Worm (Caenorhabditis elegans) whole organism, L4 larva: ENCODE data around the gene K10F12.7.

Experiments used
- F44E2.7 ChIP-seq: fragments of 200-800 bp; sonication (Bioruptor generic); IDR thresholded peaks from 2 replicates; pipeline ENCODE4 v2.1.2; 2022; ENCODE audit warnings: missing genetic modification characterization, missing compliant biosample characterization
- T26A8.4 ChIP-seq: fragments of 200-800 bp; sonication (Bioruptor generic); IDR thresholded peaks from 2 replicates; pipeline ENCODE4 v1.3.6; 2022; ENCODE audit warnings: missing genetic modification characterization, missing compliant biosample characterization
- aha-1 ChIP-seq: fragments of 150-350 bp; peaks from one replicate; lab custom pipeline; 2014; ENCODE audit warnings: missing biosample characterization, missing genetic modification characterization
- aly-2 ChIP-seq: sonication (generic microtip); optimal IDR thresholded peaks from 2 replicates; lab custom pipeline; 2018; ENCODE audit warnings: missing biosample characterization, missing genetic modification characterization
- ceh-82 ChIP-seq: sonication (generic microtip); optimal IDR thresholded peaks from 2 replicates; lab custom pipeline; 2017; ENCODE audit warnings: missing biosample characterization, missing genetic modification characterization
- daf-16 ChIP-seq, 3 experiments: sonication (generic microtip); optimal IDR thresholded peaks; 2 replicates each; lab custom pipeline; 2016 to 2017; ENCODE audit warnings: missing genetic modification characterization in 3 of 3, missing genetic modification reagents in 3 of 3, mild to moderate bottlenecking in 2 of 3, missing compliant biosample characterization in 2 of 3, missing biosample characterization in 1 of 3, moderate library complexity in 1 of 3
- hlh-11 ChIP-seq: fragments of 200-800 bp; sonication (Bioruptor generic); optimal IDR thresholded peaks from 2 replicates; lab custom pipeline; 2018; ENCODE audit warnings: mild to moderate bottlenecking, missing genetic modification characterization, missing compliant biosample characterization
- lin-38 ChIP-seq: fragments of 200-800 bp; sonication (Bioruptor generic); IDR thresholded peaks from 2 replicates; pipeline ENCODE4 v1.3.6; 2022; ENCODE audit warnings: missing genetic modification reagents, missing genetic modification characterization, missing compliant biosample characterization
- lir-3 ChIP-seq: sonication (generic microtip); optimal IDR thresholded peaks from 2 replicates; lab custom pipeline; 2016; ENCODE audit warnings: mild to moderate bottlenecking, missing genetic modification characterization, missing compliant biosample characterization
- madf-9 ChIP-seq: fragments of 200-800 bp; sonication (Bioruptor generic); conservative IDR thresholded peaks from 2 replicates; pipeline ENCODE4 v1.3.6; 2022; ENCODE audit warnings: missing genetic modification reagents, missing genetic modification characterization, missing compliant biosample characterization
- mxl-2 ChIP-seq: fragments of 200-800 bp; sonication (Bioruptor generic); conservative IDR thresholded peaks from 2 replicates; pipeline ENCODE4 v1.3.6; 2022; ENCODE audit warnings: missing genetic modification reagents, missing genetic modification characterization, missing compliant biosample characterization
- nhr-102 ChIP-seq: sonication (generic microtip); optimal IDR thresholded peaks from 2 replicates; lab custom pipeline; 2016; ENCODE audit warnings: mild to moderate bottlenecking, missing genetic modification characterization, moderate library complexity, missing compliant biosample characterization
- nhr-237 ChIP-seq: sonication (generic microtip); optimal IDR thresholded peaks from 2 replicates; lab custom pipeline; 2017; ENCODE audit warnings: missing biosample characterization, missing genetic modification characterization
- tra-1 ChIP-seq: fragments of 200-800 bp; sonication (Bioruptor generic); IDR thresholded peaks from 2 replicates; pipeline ENCODE4 v1.3.6; 2022; ENCODE audit warnings: missing genetic modification reagents, missing genetic modification characterization, missing compliant biosample characterization
- zfp-2 ChIP-seq: sonication (generic microtip); optimal IDR thresholded peaks from 2 replicates; lab custom pipeline; 2016; ENCODE audit warnings: mild to moderate bottlenecking, missing genetic modification characterization, missing compliant biosample characterization
- zip-2 ChIP-seq: fragments of 150-350 bp; optimal IDR thresholded peaks from 2 replicates; lab custom pipeline; 2014; ENCODE audit warnings: missing biosample characterization, missing genetic modification characterization

The K10F12.7 gene

DNA sequence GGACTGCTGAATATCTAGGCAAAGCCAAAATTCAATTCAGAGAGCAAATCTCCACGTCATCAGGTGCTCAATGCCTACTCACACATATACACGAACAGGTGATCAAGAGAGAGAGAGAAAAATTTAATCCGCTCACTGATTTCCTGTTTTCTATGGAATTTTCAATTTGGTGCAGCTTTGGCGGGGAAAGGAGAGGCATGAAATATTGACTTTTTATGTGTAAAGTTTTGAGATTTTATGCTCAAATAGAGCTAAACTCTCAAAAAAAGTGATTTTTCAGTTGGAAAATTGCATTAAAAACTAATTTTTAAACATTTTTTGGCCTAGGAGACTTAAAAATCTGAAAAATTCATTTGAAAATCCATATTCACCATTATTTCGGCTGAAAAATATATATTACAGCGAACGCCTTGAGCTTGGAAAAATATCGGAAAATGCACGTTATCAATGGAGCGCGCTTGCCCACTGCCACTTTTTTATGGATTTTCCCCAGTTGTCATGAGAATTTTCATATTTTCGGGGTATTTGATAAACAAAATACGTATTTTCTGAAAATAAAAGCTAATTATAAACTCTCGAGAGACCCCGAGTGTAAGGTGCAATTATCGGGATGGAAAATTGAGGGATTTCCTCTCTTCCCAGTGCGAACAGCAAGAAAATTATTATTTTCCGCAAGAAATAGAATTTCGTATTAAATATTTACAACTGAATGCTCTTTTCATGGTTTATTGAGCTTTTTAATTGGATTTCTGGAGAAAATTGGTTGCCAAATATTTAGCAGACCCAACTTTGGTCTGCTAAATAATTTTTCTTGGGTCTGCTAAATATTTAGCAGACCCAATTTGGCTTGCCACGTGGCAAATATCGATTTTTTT is 38.8 kb downstream of the K10F12.7 start (continued):
- TF ChIP-seq daf-16 (GFP tag; optimal IDR thresholded peaks at IDR 0.05; lab: Kevin White, UChicago) (no peak), daf-16 (tag; optimal IDR thresholded peaks at IDR 0.05; lab: Kevin White, UChicago) (peak; percentile 52), zip-2 (tag; lab: Kevin White, UChicago) (no peak), F44E2.7 (GFP tag; lab: Robert Waterston, UW) (no peak), madf-9 (GFP tag; lab: Robert Waterston, UW) (no peak), zfp-2 (tag; lab: Kevin White, UChicago) (no peak), hlh-11 (tag; lab: Kevin White, UChicago) (no peak), nhr-237 (tag; lab: Kevin White, UChicago) (no peak)

DNA sequence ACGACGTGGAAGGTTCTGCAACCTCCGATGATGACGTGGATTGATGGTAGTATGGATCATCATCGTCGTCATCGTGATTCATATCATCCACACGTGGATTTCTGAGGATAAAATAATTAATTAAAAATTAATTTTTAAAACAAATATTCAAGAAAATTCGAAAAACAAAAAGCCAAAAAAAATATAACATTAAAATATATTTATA is 39.3 kb downstream of the K10F12.7 start, which contains the start of gene Y50D7A.8:
Gene Y50D7A.8, minus strand, starts transcription at position 101 of the 205 bp plus-strand sequence.
- no peak for TF ChIP-seq ceh-82 (tag; lab: Kevin White, UChicago)
- no peak for TF ChIP-seq lin-38 (GFP tag; lab: Robert Waterston, UW)
- no peak for TF ChIP-seq zfp-2 (tag; lab: Kevin White, UChicago)
- no peak for TF ChIP-seq lir-3 (tag; lab: Kevin White, UChicago)
- TF ChIP-seq tra-1: no peak
- TF ChIP-seq aly-2 (tag; lab: Kevin White, UChicago): no peak
- TF ChIP-seq aha-1 (tag; lab: Kevin White, UChicago): no peak
- TF ChIP-seq mxl-2 (GFP tag; lab: Robert Waterston, UW): no peak
- TF ChIP-seq T26A8.4 (GFP tag; lab: Robert Waterston, UW): no peak
- TF ChIP-seq nhr-102 (tag; lab: Kevin White, UChicago): no peak
